Worm (Caenorhabditis elegans) whole organism, L2 larva: Measurements from ENCODE around the gene lact-9.

Experiments
- lin-39 ChIP-seq: fragments of 150-350 bp; optimal IDR thresholded peaks from 2 replicates; lab custom pipeline; 2014; ENCODE audit warnings: missing biosample characterization, missing genetic modification reagents, missing genetic modification characterization
- lsy-2 ChIP-seq, 2 experiments: fragments of 150-350 bp in 1 of 2; sonication (generic microtip) in 1 of 2; optimal IDR thresholded peaks; 2 replicates each; lab custom pipeline; 2014 to 2017; ENCODE audit warnings: missing biosample characterization in 2 of 2, missing genetic modification characterization in 2 of 2
- nhr-11 ChIP-seq: fragments of 150-350 bp; optimal IDR thresholded peaks from 2 replicates; lab custom pipeline; 2014; ENCODE audit warnings: missing biosample characterization, missing genetic modification characterization

- no peak for TF ChIP-seq lin-39
- no peak for TF ChIP-seq nhr-11 (tag; lab: Kevin White, UChicago)
- TF ChIP-seq lsy-2 (tag; optimal IDR thresholded peaks at IDR 0.05; lab: Kevin White, UChicago), result no peak
These were observed 6.7 kb downstream of the lact-9 start, which contains the start of gene gly-10 for ce11 chrIV:13778710-13779109.
